Worm (Caenorhabditis elegans) whole organism, mixed stage, embryonic: Measurements from ENCODE around the gene srg-6.

Experiments used
- M03D4.4 ChIP-seq: sonication (generic microtip); optimal IDR thresholded peaks from 2 replicates; lab custom pipeline; 2017; ENCODE audit warnings: mild to moderate bottlenecking, missing genetic modification characterization, missing compliant biosample characterization
- bed-3 ChIP-seq: fragments of 200-800 bp; sonication (Bioruptor generic); optimal IDR thresholded peaks from 3 replicates; lab custom pipeline; 2018; ENCODE audit warnings: mild to moderate bottlenecking, missing genetic modification characterization, moderate library complexity, missing compliant biosample characterization
- blmp-1 ChIP-seq: fragments of 150-350 bp; optimal IDR thresholded peaks from 2 replicates; lab custom pipeline; 2014; ENCODE audit warnings: missing biosample characterization, missing genetic modification characterization
- ceh-39 ChIP-seq: fragments of 150-350 bp; optimal IDR thresholded peaks from 2 replicates; lab custom pipeline; 2014; ENCODE audit warnings: missing biosample characterization, missing genetic modification characterization
- ceh-43 ChIP-seq: fragments of 200-800 bp; sonication (Bioruptor generic); optimal IDR thresholded peaks from 2 replicates; lab custom pipeline; 2018; ENCODE audit warnings: mild to moderate bottlenecking, missing genetic modification characterization, moderate library complexity, missing compliant biosample characterization
- ces-1 ChIP-seq: fragments of 150-350 bp; optimal IDR thresholded peaks from 2 replicates; lab custom pipeline; 2014; ENCODE audit warnings: missing biosample characterization, missing genetic modification reagents, missing genetic modification characterization
- cnd-1 ChIP-seq: fragments of 200-800 bp; sonication (Bioruptor generic); optimal IDR thresholded peaks from 2 replicates; lab custom pipeline; 2018; ENCODE audit warnings: mild to moderate bottlenecking, missing genetic modification characterization, missing compliant biosample characterization
- drap-1 ChIP-seq: fragments of 200-800 bp; sonication (Bioruptor generic); optimal IDR thresholded peaks from 3 replicates; lab custom pipeline; 2018; ENCODE audit warnings: mild to moderate bottlenecking, missing genetic modification characterization, missing compliant biosample characterization
- elt-1 ChIP-seq: sonication (generic microtip); optimal IDR thresholded peaks from 2 replicates; lab custom pipeline; 2017; ENCODE audit warnings: missing genetic modification characterization, mild to moderate bottlenecking, missing compliant biosample characterization, antibody characterized with exemption, moderate library complexity, borderline replicate concordance; ENCODE audit not compliant: insufficient read depth
- elt-3 ChIP-seq: fragments of 150-350 bp; optimal IDR thresholded peaks from 2 replicates; lab custom pipeline; 2014; ENCODE audit warnings: missing biosample characterization, missing genetic modification characterization
- hlh-1 ChIP-seq: fragments of 150-350 bp; optimal IDR thresholded peaks from 2 replicates; lab custom pipeline; 2014; ENCODE audit warnings: missing biosample characterization, missing genetic modification reagents, missing genetic modification characterization
- lin-13 ChIP-seq: fragments of 150-350 bp; optimal IDR thresholded peaks from 2 replicates; lab custom pipeline; 2014; ENCODE audit warnings: missing biosample characterization, missing genetic modification characterization
- lin-32 ChIP-seq: fragments of 200-800 bp; sonication (Bioruptor generic); optimal IDR thresholded peaks from 2 replicates; lab custom pipeline; 2018; ENCODE audit warnings: mild to moderate bottlenecking, missing genetic modification characterization, missing compliant biosample characterization
- lsy-2 ChIP-seq: fragments of 150-350 bp; optimal IDR thresholded peaks from 2 replicates; lab custom pipeline; 2014; ENCODE audit warnings: missing biosample characterization, missing genetic modification characterization
- mab-5 ChIP-seq: fragments of 150-350 bp; optimal IDR thresholded peaks from 2 replicates; lab custom pipeline; 2014; ENCODE audit warnings: missing biosample characterization, missing genetic modification characterization
- mep-1 ChIP-seq: fragments of 150-350 bp; optimal IDR thresholded peaks from 2 replicates; lab custom pipeline; 2017; ENCODE audit warnings: missing biosample characterization, missing genetic modification reagents, missing genetic modification characterization, inconsistent platforms
- mls-2 ChIP-seq: sonication (generic microtip); optimal IDR thresholded peaks from 2 replicates; lab custom pipeline; 2016; ENCODE audit warnings: mild to moderate bottlenecking, missing genetic modification characterization, moderate library complexity, missing compliant biosample characterization
- nhr-12 ChIP-seq: fragments of 150-350 bp; optimal IDR thresholded peaks from 2 replicates; lab custom pipeline; 2014; ENCODE audit warnings: missing biosample characterization, missing genetic modification characterization
- nhr-2 ChIP-seq: fragments of 150-350 bp; optimal IDR thresholded peaks from 2 replicates; lab custom pipeline; 2014; ENCODE audit warnings: missing biosample characterization, missing genetic modification characterization
- pha-4 ChIP-seq: fragments of 150-350 bp; optimal IDR thresholded peaks from 2 replicates; lab custom pipeline; 2018; ENCODE audit warnings: missing biosample characterization, missing genetic modification reagents, missing genetic modification characterization
- snpc-4 ChIP-seq: fragments of 150-350 bp; optimal IDR thresholded peaks from 2 replicates; lab custom pipeline; 2014; ENCODE audit warnings: missing biosample characterization, missing genetic modification characterization
- sptf-1 ChIP-seq: sonication (generic microtip); optimal IDR thresholded peaks from 2 replicates; lab custom pipeline; 2017; ENCODE audit warnings: mild to moderate bottlenecking, missing genetic modification characterization, moderate library complexity, missing compliant biosample characterization
- tbx-8 ChIP-seq: fragments of 200-800 bp; sonication (Bioruptor generic); optimal IDR thresholded peaks from 2 replicates; lab custom pipeline; 2018; ENCODE audit warnings: mild to moderate bottlenecking, missing genetic modification characterization, moderate library complexity, missing compliant biosample characterization
- unc-120 ChIP-seq: sonication (generic microtip); optimal IDR thresholded peaks from 2 replicates; lab custom pipeline; 2017; ENCODE audit warnings: missing genetic modification characterization, missing compliant biosample characterization; ENCODE audit not compliant: poor library complexity, severe bottlenecking
- unc-39 ChIP-seq: fragments of 150-350 bp; optimal IDR thresholded peaks from 2 replicates; lab custom pipeline; 2014; ENCODE audit warnings: missing biosample characterization, missing genetic modification characterization
- unc-62 ChIP-seq: fragments of 150-350 bp; optimal IDR thresholded peaks from 2 replicates; lab custom pipeline; 2014; ENCODE audit warnings: missing biosample characterization, missing genetic modification reagents, missing genetic modification characterization
- ztf-11 ChIP-seq: fragments of 150-350 bp; optimal IDR thresholded peaks from 2 replicates; lab custom pipeline; 2014; ENCODE audit warnings: missing biosample characterization, missing genetic modification characterization

Gene srg-6

ce11 chrIII:6303787-6304186 is 38.0 kb upstream of the srg-6 start:
- TF ChIP-seq unc-62 (GFP tag; lab: Kevin White, UChicago) (no peak), sptf-1 (tag; lab: Kevin White, UChicago) (no peak), unc-120 (no peak), lin-32 (no peak), unc-39 (tag; lab: Kevin White, UChicago) (no peak), snpc-4 (no peak), cnd-1 (no peak), M03D4.4 (tag; lab: Kevin White, UChicago) (no peak), hlh-1 (tag; lab: Kevin White, UChicago) (no peak), blmp-1 (tag; lab: Kevin White, UChicago) (no peak), elt-1 (tag; lab: Kevin White, UChicago) (no peak), mls-2 (tag; lab: Kevin White, UChicago) (no peak), tbx-8 (no peak), drap-1 (GFP tag; lab: Kevin White, UChicago) (no peak), bed-3 (GFP tag; lab: Kevin White, UChicago) (no peak), ztf-11 (tag; lab: Kevin White, UChicago) (no peak), lsy-2 (tag; lab: Kevin White, UChicago) (no peak)

DNA sequence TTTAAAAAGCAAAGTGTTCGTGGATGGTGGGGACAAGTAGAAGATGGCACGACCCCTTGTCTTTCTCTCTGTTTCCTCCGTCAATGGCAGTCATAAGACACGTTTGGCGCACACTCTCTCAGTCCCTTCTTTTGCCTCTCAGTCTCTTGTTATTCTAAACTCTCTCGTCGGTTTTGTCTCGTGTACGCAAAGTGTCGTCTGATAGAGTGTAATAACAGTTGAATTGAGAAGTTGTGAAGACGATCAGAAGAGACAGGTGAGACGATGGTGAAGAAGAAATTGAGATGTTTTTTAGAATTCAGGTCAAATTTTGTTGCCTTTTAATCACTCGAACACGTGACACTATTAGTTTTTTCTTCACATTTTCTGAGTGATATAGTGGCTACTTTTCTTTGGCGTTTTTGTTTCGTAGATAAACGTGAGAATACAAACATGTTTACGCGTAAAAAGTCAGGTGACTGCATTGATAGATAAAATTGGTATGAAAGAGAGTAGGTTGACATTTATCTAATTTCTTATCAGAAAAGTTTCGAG is 37.4 kb upstream of the srg-6 start, which contains the start of gene F47D12.9:
Gene F47D12.9, minus strand, starts transcription at position 267 of the 534 bp plus-strand sequence.
- peak; percentile 39 for TF ChIP-seq lin-13 (tag; lab: Kevin White, UChicago)
- TF ChIP-seq ces-1 (GFP tag; lab: Kevin White, UChicago), result peak; percentile 28
- TF ChIP-seq ztf-11 (tag; lab: Kevin White, UChicago), result no peak
- TF ChIP-seq unc-120, result peak; percentile 20
- peak; percentile 10 for TF ChIP-seq unc-62 (GFP tag; lab: Kevin White, UChicago)
- peak; percentile 53 for TF ChIP-seq hlh-1 (tag; lab: Kevin White, UChicago)
- TF ChIP-seq mep-1 (tag; lab: Kevin White, UChicago), result peak; percentile 54
- TF ChIP-seq pha-4 (tag; lab: Kevin White, UChicago), result peak; percentile 62
- TF ChIP-seq mab-5 (tag; lab: Kevin White, UChicago), result no peak

ce11 chrIII:6300297-6300696 is 34.5 kb upstream of the srg-6 start:
- no peak for TF ChIP-seq nhr-2 (tag; lab: Kevin White, UChicago)
- no peak for TF ChIP-seq nhr-12 (tag; lab: Kevin White, UChicago)
- no peak for TF ChIP-seq unc-62 (GFP tag; lab: Kevin White, UChicago)
- TF ChIP-seq mab-5 (tag; lab: Kevin White, UChicago), result no peak
- no peak for TF ChIP-seq mls-2 (tag; lab: Kevin White, UChicago)
- no peak for TF ChIP-seq ceh-43 (GFP tag; lab: Kevin White, UChicago)
- no peak for TF ChIP-seq elt-3 (tag; lab: Kevin White, UChicago)
- no peak for TF ChIP-seq M03D4.4 (tag; lab: Kevin White, UChicago)
- no peak for TF ChIP-seq lsy-2 (tag; lab: Kevin White, UChicago)
- TF ChIP-seq snpc-4, result no peak

- TF ChIP-seq sptf-1 (tag; lab: Kevin White, UChicago), result no peak
- TF ChIP-seq drap-1 (GFP tag; lab: Kevin White, UChicago), result no peak
- no peak for TF ChIP-seq ceh-43 (GFP tag; lab: Kevin White, UChicago)
- no peak for TF ChIP-seq unc-62 (GFP tag; lab: Kevin White, UChicago)
- TF ChIP-seq snpc-4, result no peak
- TF ChIP-seq lsy-2 (tag; lab: Kevin White, UChicago), result no peak
- no peak for TF ChIP-seq elt-3 (tag; lab: Kevin White, UChicago)
Measured at ce11 chrIII:6298131-6298530, 32.3 kb upstream of the srg-6 start, which contains the start of gene F47D12.3. Gene F47D12.3 (plus strand): TSS chrIII:6298461.

- TF ChIP-seq ceh-39 (no peak), ces-1 (GFP tag; lab: Kevin White, UChicago) (peak; percentile 33), mep-1 (tag; lab: Kevin White, UChicago) (no peak)
Measured at ce11 chrIII:6297599-6297998, 31.8 kb upstream of the srg-6 start.
